Worm (Caenorhabditis elegans) whole organism, dauer: ENCODE measurements around the gene fbxl-1.

ENCODE experiments used
- unc-62 ChIP-seq: sonication (generic microtip); optimal IDR thresholded peaks from 2 replicates; lab custom pipeline; 2017; ENCODE audit warnings: missing biosample characterization, missing genetic modification reagents, missing genetic modification characterization

Gene fbxl-1

ce11 chrIII:8254938-8255337 lies 27.3 kb downstream of the fbxl-1 start, which contains the start of gene F09G8.5:
F09G8.5 (plus strand) TSS chrIII:8254975.
- no peak for TF ChIP-seq unc-62

ce11 chrIII:8258045-8258444 lies 30.4 kb downstream of the fbxl-1 start, which contains the start of gene ncr-2:
ncr-2 (plus strand) TSS chrIII:8258345.
- TF ChIP-seq unc-62: no peak

ce11 chrIII:8262599-8262998 lies 35.0 kb downstream of the fbxl-1 start:
- no peak for TF ChIP-seq unc-62

ce11 chrIII:8263377-8263776 lies 35.7 kb downstream of the fbxl-1 start, which contains the start of gene col-91:
col-91 (minus strand) TSS chrIII:8263664.
- TF ChIP-seq unc-62: no peak

- TF ChIP-seq unc-62: no peak
These were observed 38.1 kb downstream of the fbxl-1 start, which contains the start of gene mrps-9 for ce11 chrIII:8265753-8266152. mrps-9 (plus strand) TSS chrIII:8266062.

- no peak for TF ChIP-seq unc-62
These were observed 40.7 kb downstream of the fbxl-1 start, which contains the start of the genes F09G8.7 and crn-7 for ce11 chrIII:8268296-8268695. F09G8.7 (minus strand) TSS chrIII:8268355. crn-7 (plus strand) TSS chrIII:8268531.

- TF ChIP-seq unc-62: no peak
These were observed 44.1 kb downstream of the fbxl-1 start, which contains the start of the genes mps-4 and F09G8.10 for ce11 chrIII:8271676-8272225. mps-4 (minus strand) TSS chrIII:8271776. F09G8.10 (minus strand) TSS chrIII:8272175.

- TF ChIP-seq unc-62: no peak
These were observed 48.2 kb downstream of the fbxl-1 start, which contains the start of gene clec-160 for ce11 chrIII:8275871-8276270. clec-160 (minus strand) TSS chrIII:8275971.

ce11 chrIII:8278801-8279200 lies 51.2 kb downstream of the fbxl-1 start, which contains the start of gene mig-10:
mig-10 (plus strand) TSS chrIII:8279101.
- no peak for TF ChIP-seq unc-62

- no peak for TF ChIP-seq unc-62
These were observed 51.9 kb downstream of the fbxl-1 start for ce11 chrIII:8279567-8279966.

DNA sequence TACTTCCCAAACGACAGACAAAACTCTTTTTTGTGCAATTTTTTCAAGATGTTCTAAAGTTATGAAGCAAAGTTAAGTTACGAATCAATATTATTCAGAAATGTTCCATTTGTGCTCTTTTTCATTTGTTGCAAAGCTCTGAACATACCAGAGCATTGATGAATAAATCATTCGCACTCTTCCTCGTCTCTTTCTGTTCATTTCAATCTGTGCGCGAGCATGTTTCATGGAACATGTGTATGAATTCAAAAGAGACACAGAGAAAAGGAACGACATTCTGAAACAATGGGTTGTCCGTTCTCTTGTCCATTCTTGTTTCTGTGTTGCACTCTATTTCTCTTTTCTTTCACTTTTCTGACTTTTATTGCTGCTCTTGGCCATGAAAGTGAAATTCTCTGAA lies 52.7 kb downstream of the fbxl-1 start:
- TF ChIP-seq unc-62: no peak

DNA sequence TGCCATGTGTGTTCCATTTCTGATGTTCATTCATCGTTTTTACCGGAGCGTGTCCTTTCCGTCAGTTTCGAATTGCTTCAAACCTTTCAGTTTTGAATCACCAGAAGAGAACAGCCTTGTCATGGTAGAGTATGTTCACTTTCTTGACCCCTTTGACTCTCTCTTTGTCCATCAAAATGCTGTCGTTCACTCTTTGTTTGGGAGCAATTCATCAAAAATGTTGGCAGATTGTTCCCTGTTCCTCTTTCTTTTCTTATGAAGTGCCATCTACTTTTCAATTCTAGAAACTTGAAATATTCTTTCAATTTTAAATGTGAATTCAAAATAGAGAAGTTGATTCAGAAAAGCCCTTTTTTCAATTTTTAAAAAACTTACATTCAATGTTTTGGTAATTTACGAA lies 53.7 kb downstream of the fbxl-1 start:
- TF ChIP-seq unc-62: no peak
